Fruit fly (Drosophila melanogaster): ENCODE data around the gene ProRS-m.

dm6 chr3L:2643324-2643723, 8.3 kb downstream of the ProRS-m start, which contains the start of gene CG14949:
- TF ChIP-seq CTCF (optimal IDR thresholded peaks at IDR 0.05): no peak
- TF ChIP-seq CG8478 (optimal IDR thresholded peaks at IDR 0.05): no peak

Data from S2 (cell line).